Worm (Caenorhabditis elegans) whole organism, young adult: ENCODE results near the gene ZC262.13.

ENCODE experiments used
- B0035.1 ChIP-seq: sonication (generic microtip); optimal IDR thresholded peaks from 2 replicates; lab custom pipeline; 2016; ENCODE audit warnings: missing genetic modification characterization, mild to moderate bottlenecking, missing compliant biosample characterization, missing genotype, missing genetic modification reagents
- B0261.1 ChIP-seq: sonication (generic microtip); optimal IDR thresholded peaks from 2 replicates; lab custom pipeline; 2016; ENCODE audit warnings: mild to moderate bottlenecking, missing genetic modification characterization, moderate library complexity, missing compliant biosample characterization
- F33H1.4 ChIP-seq: fragments of 200-800 bp; sonication (Bioruptor generic); IDR thresholded peaks from 2 replicates; pipeline ENCODE4 v1.3.6; 2022; ENCODE audit warnings: missing genetic modification reagents, missing genetic modification characterization, missing compliant biosample characterization
- F52B5.7 ChIP-seq: sonication (generic microtip); optimal IDR thresholded peaks from 2 replicates; lab custom pipeline; 2016; ENCODE audit warnings: mild to moderate bottlenecking, missing genetic modification characterization, missing compliant biosample characterization
- F57A8.1 ChIP-seq: fragments of 200-800 bp; sonication (Bioruptor generic); optimal IDR thresholded peaks from 2 replicates; lab custom pipeline; 2018; ENCODE audit warnings: mild to moderate bottlenecking, missing genetic modification characterization, moderate library complexity, missing compliant biosample characterization
- F57C9.4 ChIP-seq: sonication (generic microtip); optimal IDR thresholded peaks from 2 replicates; lab custom pipeline; 2017; ENCODE audit warnings: mild to moderate bottlenecking, missing genetic modification characterization, missing compliant biosample characterization
- Y53F4B.3 ChIP-seq: fragments of 200-800 bp; sonication (Bioruptor generic); IDR thresholded peaks from 2 replicates; pipeline ENCODE4 v1.3.6; 2022; ENCODE audit warnings: missing genetic modification reagents, missing genetic modification characterization, missing compliant biosample characterization
- Y56A3A.18 ChIP-seq: fragments of 200-800 bp; sonication (Bioruptor generic); IDR thresholded peaks from 2 replicates; pipeline ENCODE4 v1.3.6; 2022; ENCODE audit warnings: missing genetic modification reagents, missing genetic modification characterization, missing compliant biosample characterization
- Y67H2A.10 ChIP-seq: fragments of 200-800 bp; sonication (Bioruptor generic); conservative IDR thresholded peaks from 2 replicates; pipeline ENCODE4 v1.3.6; 2022; ENCODE audit warnings: missing genetic modification reagents, missing genetic modification characterization, missing compliant biosample characterization
- Y79H2A.3 ChIP-seq: fragments of 200-800 bp; sonication (Bioruptor generic); conservative IDR thresholded peaks from 2 replicates; pipeline ENCODE4 v1.3.6; 2022; ENCODE audit warnings: missing genetic modification reagents, missing genetic modification characterization, missing compliant biosample characterization
- akir-1 ChIP-seq: fragments of 200-800 bp; sonication (Bioruptor generic); optimal IDR thresholded peaks from 2 replicates; lab custom pipeline; 2018; ENCODE audit warnings: mild to moderate bottlenecking, missing genetic modification characterization, moderate library complexity, missing compliant biosample characterization
- ama-1 ChIP-seq, 3 experiments: fragments of 150-350 bp in 1 of 3; sonication (generic microtip) in 2 of 3; optimal IDR thresholded peaks; 2 replicates each; lab custom pipeline; 2014 to 2018; ENCODE audit warnings: missing biosample characterization in 2 of 3, missing genetic modification characterization in 2 of 3, missing genetic modification reagents in 2 of 3
- aptf-2 ChIP-seq: fragments of 200-800 bp; sonication (Bioruptor generic); conservative IDR thresholded peaks from 2 replicates; pipeline ENCODE4 v1.3.6; 2022; ENCODE audit warnings: missing genetic modification reagents, missing genetic modification characterization, missing compliant biosample characterization
- attf-3 ChIP-seq: fragments of 200-800 bp; sonication (Bioruptor generic); conservative IDR thresholded peaks from 2 replicates; pipeline ENCODE4 v1.3.6; 2022; ENCODE audit warnings: missing genetic modification reagents, missing genetic modification characterization, missing compliant biosample characterization
- attf-5 ChIP-seq: fragments of 200-800 bp; sonication (Bioruptor generic); optimal IDR thresholded peaks from 2 replicates; lab custom pipeline; 2018; ENCODE audit warnings: mild to moderate bottlenecking, missing genetic modification characterization, missing compliant biosample characterization
- bed-1 ChIP-seq: fragments of 200-800 bp; sonication (Bioruptor generic); IDR thresholded peaks from 2 replicates; pipeline ENCODE4 v1.3.6; 2022; ENCODE audit warnings: missing genetic modification reagents, missing genetic modification characterization, missing compliant biosample characterization
- bed-2 ChIP-seq: fragments of 200-800 bp; sonication (Bioruptor generic); IDR thresholded peaks from 2 replicates; pipeline ENCODE4 v1.3.6; 2022; ENCODE audit warnings: missing genetic modification reagents, missing genetic modification characterization, missing compliant biosample characterization
- cebp-2 ChIP-seq: fragments of 200-800 bp; sonication (Bioruptor generic); IDR thresholded peaks from 2 replicates; pipeline ENCODE4 v1.3.6; 2022; ENCODE audit warnings: missing genetic modification characterization, missing compliant biosample characterization
- ceh-100 ChIP-seq: fragments of 200-800 bp; sonication (Bioruptor generic); IDR thresholded peaks from 2 replicates; pipeline ENCODE4 v1.3.6; 2022; ENCODE audit warnings: missing genetic modification reagents, missing genetic modification characterization, missing compliant biosample characterization
- ceh-91 ChIP-seq: fragments of 200-800 bp; sonication (Bioruptor generic); IDR thresholded peaks from 2 replicates; pipeline ENCODE4 v1.3.6; 2022; ENCODE audit warnings: missing genetic modification reagents, missing genetic modification characterization, missing compliant biosample characterization
- ets-4 ChIP-seq: fragments of 200-800 bp; sonication (Bioruptor generic); optimal IDR thresholded peaks from 2 replicates; lab custom pipeline; 2018; ENCODE audit warnings: mild to moderate bottlenecking, missing genetic modification characterization, missing compliant biosample characterization
- fkh-3 ChIP-seq: sonication (generic microtip); optimal IDR thresholded peaks from 2 replicates; lab custom pipeline; 2016; ENCODE audit warnings: mild to moderate bottlenecking, missing genetic modification characterization, missing compliant biosample characterization
- him-1 ChIP-seq: sonication (generic microtip); optimal IDR thresholded peaks from 2 replicates; lab custom pipeline; 2016; ENCODE audit warnings: missing genotype, missing genetic modification reagents, missing genetic modification characterization, missing compliant biosample characterization
- let-526 ChIP-seq: fragments of 200-800 bp; sonication (Bioruptor generic); IDR thresholded peaks from 2 replicates; pipeline ENCODE4 v1.3.6; 2022; ENCODE audit warnings: missing genetic modification reagents, missing genetic modification characterization, missing compliant biosample characterization
- lin-35 ChIP-seq, 3 experiments: fragments of 150-350 bp in 2 of 3; sonication (generic microtip) in 1 of 3; optimal IDR thresholded peaks; 2 replicates each; lab custom pipeline; 2014 to 2018; ENCODE audit warnings: missing biosample characterization in 3 of 3, missing genetic modification characterization in 3 of 3, missing genetic modification reagents in 3 of 3
- lin-54 ChIP-seq: fragments of 200-800 bp; sonication (Bioruptor generic); optimal IDR thresholded peaks from 2 replicates; lab custom pipeline; 2018; ENCODE audit warnings: mild to moderate bottlenecking, missing genetic modification characterization, missing compliant biosample characterization
- lsl-1 ChIP-seq: fragments of 200-800 bp; sonication (Bioruptor generic); optimal IDR thresholded peaks from 2 replicates; lab custom pipeline; 2018; ENCODE audit warnings: mild to moderate bottlenecking, missing genetic modification characterization, moderate library complexity, missing compliant biosample characterization
- madf-3 ChIP-seq: fragments of 200-800 bp; sonication (Bioruptor generic); IDR thresholded peaks from 2 replicates; pipeline ENCODE4 v1.3.6; 2022; ENCODE audit warnings: missing genetic modification reagents, missing genetic modification characterization, missing compliant biosample characterization
- madf-6 ChIP-seq: fragments of 200-800 bp; sonication (Bioruptor generic); IDR thresholded peaks from 2 replicates; pipeline ENCODE4 v1.3.6; 2022; ENCODE audit warnings: missing genetic modification reagents, missing genetic modification characterization, missing compliant biosample characterization
- madf-8 ChIP-seq: fragments of 200-800 bp; sonication (Bioruptor generic); conservative IDR thresholded peaks from 2 replicates; pipeline ENCODE4 v1.3.6; 2022; ENCODE audit warnings: missing genetic modification reagents, missing genetic modification characterization, missing compliant biosample characterization
- mel-28 ChIP-seq: sonication (generic microtip); optimal IDR thresholded peaks from 2 replicates; lab custom pipeline; 2016; ENCODE audit warnings: borderline replicate concordance, mild to moderate bottlenecking, missing genetic modification characterization, missing compliant biosample characterization
- mxl-1 ChIP-seq: sonication (generic microtip); optimal IDR thresholded peaks from 2 replicates; lab custom pipeline; 2016; ENCODE audit warnings: missing genetic modification characterization, missing compliant biosample characterization
- nfyb-1 ChIP-seq: fragments of 200-800 bp; sonication (Bioruptor generic); IDR thresholded peaks from 2 replicates; pipeline ENCODE4 v1.3.6; 2022; ENCODE audit warnings: missing genetic modification reagents, missing genetic modification characterization, missing compliant biosample characterization
- nhr-27 ChIP-seq: fragments of 200-800 bp; sonication (Bioruptor generic); optimal IDR thresholded peaks from 2 replicates; lab custom pipeline; 2018; ENCODE audit warnings: mild to moderate bottlenecking, missing genetic modification characterization, moderate library complexity, missing compliant biosample characterization
- pha-4 ChIP-seq: fragments of 150-350 bp; sonication (generic microtip); optimal IDR thresholded peaks from 2 replicates; lab custom pipeline; 2014; ENCODE audit warnings: missing biosample characterization, missing genetic modification reagents, missing genetic modification characterization
- rec-8 ChIP-seq, 2 experiments: sonication (generic microtip); optimal IDR thresholded peaks; 2 replicates each; lab custom pipeline; 2016; ENCODE audit warnings: mild to moderate bottlenecking in 2 of 2, missing genetic modification characterization in 2 of 2, missing genetic modification reagents in 2 of 2, missing genotype in 2 of 2, missing biosample characterization in 1 of 2, missing compliant biosample characterization in 1 of 2, moderate library complexity in 1 of 2
- repo-1 ChIP-seq: sonication (generic microtip); optimal IDR thresholded peaks from 2 replicates; lab custom pipeline; 2017; ENCODE audit warnings: mild to moderate bottlenecking, missing genetic modification characterization, missing compliant biosample characterization
- rpc-1 ChIP-seq, 2 experiments: fragments of 150-350 bp in 1 of 2; sonication (generic microtip) in 1 of 2; optimal IDR thresholded peaks; 2 replicates each; lab custom pipeline; 2014 to 2018; ENCODE audit warnings: missing biosample characterization in 1 of 2, missing genetic modification characterization in 1 of 2, missing genetic modification reagents in 1 of 2, missing genotype in 1 of 2
- sdz-38 ChIP-seq: sonication (generic microtip); optimal IDR thresholded peaks from 2 replicates; lab custom pipeline; 2016; ENCODE audit warnings: missing genotype, missing genetic modification characterization, missing compliant biosample characterization
- snpc-1.3 ChIP-seq: sonication (generic microtip); optimal IDR thresholded peaks from 2 replicates; lab custom pipeline; 2017; ENCODE audit warnings: missing genetic modification characterization, mild to moderate bottlenecking, missing compliant biosample characterization, antibody characterized with exemption, moderate library complexity, missing genotype, missing genetic modification reagents; ENCODE audit not compliant: insufficient read depth
- snpc-3.4 ChIP-seq: sonication (generic microtip); optimal IDR thresholded peaks from 2 replicates; lab custom pipeline; 2017; ENCODE audit warnings: missing genetic modification characterization, mild to moderate bottlenecking, missing compliant biosample characterization, antibody characterized with exemption, moderate library complexity, missing genotype, missing genetic modification reagents
- sptf-2 ChIP-seq: fragments of 200-800 bp; sonication (Bioruptor generic); optimal IDR thresholded peaks from 2 replicates; lab custom pipeline; 2018; ENCODE audit warnings: mild to moderate bottlenecking, missing genetic modification characterization, missing compliant biosample characterization
- tbp1 ChIP-seq: fragments of 200-800 bp; sonication (Bioruptor generic); optimal IDR thresholded peaks from 2 replicates; lab custom pipeline; 2018; ENCODE audit warnings: mild to moderate bottlenecking, missing genetic modification characterization, missing compliant biosample characterization
- tbx-9 ChIP-seq: sonication (generic microtip); optimal IDR thresholded peaks from 2 replicates; lab custom pipeline; 2016; ENCODE audit warnings: borderline replicate concordance, missing genetic modification characterization, inconsistent platforms, missing compliant biosample characterization
- tlf-1 ChIP-seq: fragments of 200-800 bp; sonication (Bioruptor generic); optimal IDR thresholded peaks from 2 replicates; lab custom pipeline; 2018; ENCODE audit warnings: mild to moderate bottlenecking, missing genetic modification characterization, missing compliant biosample characterization
- zim-3 ChIP-seq: sonication (generic microtip); optimal IDR thresholded peaks from 2 replicates; lab custom pipeline; 2017; ENCODE audit warnings: mild to moderate bottlenecking, missing genetic modification characterization, moderate library complexity, missing compliant biosample characterization
- ztf-22 ChIP-seq: fragments of 200-800 bp; sonication (Bioruptor generic); optimal IDR thresholded peaks from 2 replicates; lab custom pipeline; 2018; ENCODE audit warnings: mild to moderate bottlenecking, missing genetic modification characterization, moderate library complexity, missing compliant biosample characterization

Gene ZC262.13

DNA sequence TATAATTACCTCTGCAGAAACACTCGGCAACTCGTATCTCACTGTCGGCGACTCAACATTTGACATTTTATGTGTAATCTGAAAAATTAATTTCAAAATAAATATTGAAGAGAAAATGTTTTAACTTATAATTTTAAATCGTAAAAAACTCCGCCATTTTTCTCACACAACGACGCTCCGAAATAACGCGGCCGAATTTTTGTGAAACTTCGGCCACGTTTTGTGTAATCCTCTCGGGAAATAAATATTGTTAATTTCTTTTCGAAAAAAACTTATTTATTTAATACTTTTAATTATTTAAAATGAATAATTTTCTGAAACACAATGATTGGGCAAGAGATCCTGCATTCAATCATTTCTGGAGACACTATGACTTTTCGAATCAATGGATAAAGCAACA lies 18.7 kb upstream of the ZC262.13 start, which contains the start of the genes F10E9.7 and F10E9.5 (continued):
- TF ChIP-seq attf-3: peak; percentile 98
- TF ChIP-seq ztf-22 (GFP tag; lab: Kevin White, UChicago): no peak
- peak; percentile 61 for TF ChIP-seq tbp1 (GFP tag; lab: Kevin White, UChicago)
- no peak for TF ChIP-seq Y53F4B.3 (GFP tag; lab: Robert Waterston, UW)
- no peak for TF ChIP-seq ama-1 (optimal IDR thresholded peaks at IDR 0.05; lab: Kevin White, UChicago)
- no peak for TF ChIP-seq ama-1 (GFP tag; optimal IDR thresholded peaks at IDR 0.05; lab: Kevin White, UChicago)
- no peak for TF ChIP-seq Y56A3A.18
- peak; percentile 78; the same call in 1 of the 2 replicates for TF ChIP-seq madf-3 (GFP tag; lab: Robert Waterston, UW)
- TF ChIP-seq tbx-9 (tag; lab: Kevin White, UChicago): no peak
- TF ChIP-seq ceh-91 (GFP tag; lab: Robert Waterston, UW): peak; percentile 70
- no peak for TF ChIP-seq fkh-3 (tag; lab: Kevin White, UChicago)
- no peak for TF ChIP-seq sdz-38
- TF ChIP-seq F52B5.7 (tag; lab: Kevin White, UChicago): no peak
- peak; percentile 56; the same call in 1 of the 2 replicates for TF ChIP-seq nfyb-1 (GFP tag; lab: Robert Waterston, UW)
- TF ChIP-seq snpc-3.4 (tag; lab: Kevin White, UChicago): peak; percentile 66
- TF ChIP-seq ets-4 (GFP tag; lab: Kevin White, UChicago): no peak
- TF ChIP-seq let-526 (GFP tag; lab: Robert Waterston, UW): peak; percentile 78
- peak; percentile 75 for TF ChIP-seq attf-5 (GFP tag; lab: Kevin White, UChicago)
- TF ChIP-seq repo-1 (tag; lab: Kevin White, UChicago): no peak
- peak; percentile 44 for TF ChIP-seq F57A8.1 (GFP tag; lab: Kevin White, UChicago)
- peak; percentile 85 for TF ChIP-seq lin-54 (GFP tag; lab: Kevin White, UChicago)
- no peak for TF ChIP-seq sptf-2 (GFP tag; lab: Kevin White, UChicago)
- TF ChIP-seq F33H1.4 (GFP tag; lab: Robert Waterston, UW): peak; percentile 68
- TF ChIP-seq rec-8 (tag; optimal IDR thresholded peaks at IDR 0.05; lab: Kevin White, UChicago): peak; percentile 14 to 92
- TF ChIP-seq mel-28 (tag; lab: Kevin White, UChicago): no peak
- TF ChIP-seq bed-1: no peak
- TF ChIP-seq akir-1 (GFP tag; lab: Kevin White, UChicago): no peak
- TF ChIP-seq Y67H2A.10 (GFP tag; lab: Robert Waterston, UW): peak; percentile 61; the same call in 1 of the 2 replicates
- TF ChIP-seq B0035.1 (tag; lab: Kevin White, UChicago): peak; percentile 45
- TF ChIP-seq B0261.1 (tag; lab: Kevin White, UChicago): peak; percentile 19
- peak; percentile 75 for TF ChIP-seq madf-6 (GFP tag; lab: Robert Waterston, UW)
- peak; percentile 8 for TF ChIP-seq F57C9.4
- TF ChIP-seq cebp-2 (GFP tag; lab: Robert Waterston, UW): no peak
- peak; percentile 52 for TF ChIP-seq madf-8 (GFP tag; lab: Robert Waterston, UW)
- no peak for TF ChIP-seq pha-4 (tag; lab: Kevin White, UChicago)
- peak; percentile 38 for TF ChIP-seq him-1 (tag; lab: Kevin White, UChicago)
- no peak for TF ChIP-seq Y79H2A.3
- TF ChIP-seq ceh-100 (GFP tag; lab: Robert Waterston, UW): peak; percentile 69
- peak; percentile 84 for TF ChIP-seq aptf-2 (GFP tag; lab: Robert Waterston, UW)
- TF ChIP-seq lin-35 (GFP tag; optimal IDR thresholded peaks at IDR 0.05; lab: Kevin White, UChicago): peak in 1 of 3 experiments; percentile 83
- peak; percentile 36 for TF ChIP-seq zim-3 (tag; lab: Kevin White, UChicago)
- TF ChIP-seq snpc-1.3 (tag; lab: Kevin White, UChicago): peak; percentile 62
- peak; percentile 58 for TF ChIP-seq lsl-1 (GFP tag; lab: Kevin White, UChicago)
- no peak for TF ChIP-seq nhr-27 (tag; lab: Kevin White, UChicago)
- peak; percentile 62; the same call in 1 of the 2 replicates for TF ChIP-seq bed-2
- TF ChIP-seq tlf-1 (GFP tag; lab: Kevin White, UChicago): peak; percentile 46
- no peak for TF ChIP-seq rpc-1 (optimal IDR thresholded peaks at IDR 0.05; lab: Kevin White, UChicago)
- TF ChIP-seq rpc-1 (tag; optimal IDR thresholded peaks at IDR 0.05; lab: Kevin White, UChicago): no peak
- no peak for TF ChIP-seq mxl-1 (tag; lab: Kevin White, UChicago)
